Worm (Caenorhabditis elegans) whole organism, L2 larva: Measurements from ENCODE around the gene ZK617.26.

Experiments used
- F13H6.1 ChIP-seq: sonication (generic microtip); optimal IDR thresholded peaks from 2 replicates; lab custom pipeline; 2016; ENCODE audit warnings: missing genetic modification characterization, missing compliant biosample characterization
- R02D3.7 ChIP-seq: fragments of 150-350 bp; optimal IDR thresholded peaks from 2 replicates; lab custom pipeline; 2014; ENCODE audit warnings: missing biosample characterization, missing genetic modification characterization
- alr-1 ChIP-seq: fragments of 150-350 bp; optimal IDR thresholded peaks from 2 replicates; lab custom pipeline; 2014; ENCODE audit warnings: missing biosample characterization, missing genetic modification characterization
- aly-2 ChIP-seq: fragments of 150-350 bp; optimal IDR thresholded peaks from 2 replicates; lab custom pipeline; 2014; ENCODE audit warnings: missing biosample characterization, missing genetic modification characterization
- ama-1 ChIP-seq: fragments of 150-350 bp; optimal IDR thresholded peaks from 2 replicates; lab custom pipeline; 2018; ENCODE audit warnings: inconsistent platforms
- blmp-1 ChIP-seq: sonication (generic microtip); optimal IDR thresholded peaks from 2 replicates; lab custom pipeline; 2017; ENCODE audit warnings: missing genetic modification characterization, mild to moderate bottlenecking, missing compliant biosample characterization, antibody characterized with exemption, moderate library complexity; ENCODE audit not compliant: insufficient read depth
- ceh-16 ChIP-seq: fragments of 150-350 bp; optimal IDR thresholded peaks from 2 replicates; lab custom pipeline; 2014; ENCODE audit warnings: missing biosample characterization, missing genetic modification characterization
- ceh-82 ChIP-seq: fragments of 150-350 bp; optimal IDR thresholded peaks from 2 replicates; lab custom pipeline; 2014; ENCODE audit warnings: missing biosample characterization, missing genetic modification characterization
- crh-2 ChIP-seq: sonication (generic microtip); optimal IDR thresholded peaks from 2 replicates; lab custom pipeline; 2017; ENCODE audit warnings: missing biosample characterization, missing genetic modification characterization
- dmd-4 ChIP-seq: sonication (generic microtip); optimal IDR thresholded peaks from 2 replicates; lab custom pipeline; 2017; ENCODE audit warnings: missing biosample characterization, missing genetic modification characterization
- egl-27 ChIP-seq: sonication (generic microtip); optimal IDR thresholded peaks from 3 replicates; lab custom pipeline; 2017; ENCODE audit warnings: missing biosample characterization, missing genetic modification reagents, missing genetic modification characterization
- elt-1 ChIP-seq: fragments of 150-350 bp; optimal IDR thresholded peaks from 2 replicates; lab custom pipeline; 2014; ENCODE audit warnings: missing biosample characterization, missing genetic modification characterization
- elt-3 ChIP-seq: sonication (generic microtip); optimal IDR thresholded peaks from 2 replicates; lab custom pipeline; 2017; ENCODE audit warnings: missing biosample characterization, missing genetic modification characterization
- fos-1 ChIP-seq: fragments of 150-350 bp; optimal IDR thresholded peaks from 2 replicates; lab custom pipeline; 2014; ENCODE audit warnings: missing biosample characterization, missing genetic modification characterization
- lin-11 ChIP-seq: fragments of 150-350 bp; sonication (generic microtip); optimal IDR thresholded peaks from 2 replicates; lab custom pipeline; 2014; ENCODE audit warnings: missing biosample characterization, missing genetic modification characterization, inconsistent platforms, mixed read lengths
- lin-39 ChIP-seq: fragments of 150-350 bp; optimal IDR thresholded peaks from 2 replicates; lab custom pipeline; 2014; ENCODE audit warnings: missing biosample characterization, missing genetic modification reagents, missing genetic modification characterization
- lsy-2 ChIP-seq, 2 experiments: fragments of 150-350 bp in 1 of 2; sonication (generic microtip) in 1 of 2; optimal IDR thresholded peaks; 2 replicates each; lab custom pipeline; 2014 to 2017; ENCODE audit warnings: missing biosample characterization in 2 of 2, missing genetic modification characterization in 2 of 2
- mab-5 ChIP-seq: fragments of 150-350 bp; optimal IDR thresholded peaks from 2 replicates; lab custom pipeline; 2014; ENCODE audit warnings: missing biosample characterization, missing genetic modification characterization
- nhr-10 ChIP-seq: sonication (generic microtip); optimal IDR thresholded peaks from 2 replicates; lab custom pipeline; 2017; ENCODE audit warnings: missing biosample characterization, missing genetic modification characterization
- nhr-12 ChIP-seq: fragments of 150-350 bp; optimal IDR thresholded peaks from 2 replicates; lab custom pipeline; 2014; ENCODE audit warnings: missing biosample characterization, missing genetic modification characterization
- nhr-129 ChIP-seq: fragments of 150-350 bp; optimal IDR thresholded peaks from 2 replicates; lab custom pipeline; 2014; ENCODE audit warnings: missing biosample characterization, missing genetic modification characterization
- nhr-23 ChIP-seq: fragments of 150-350 bp; optimal IDR thresholded peaks from 2 replicates; lab custom pipeline; 2014; ENCODE audit warnings: missing biosample characterization, missing genetic modification reagents, missing genetic modification characterization
- nhr-77 ChIP-seq: fragments of 150-350 bp; optimal IDR thresholded peaks from 2 replicates; lab custom pipeline; 2014; ENCODE audit warnings: missing biosample characterization, missing genetic modification characterization
- peb-1 ChIP-seq: fragments of 150-350 bp; optimal IDR thresholded peaks from 2 replicates; lab custom pipeline; 2014; ENCODE audit warnings: missing biosample characterization, missing genetic modification characterization
- skn-1 ChIP-seq: sonication (generic microtip); optimal IDR thresholded peaks from 2 replicates; lab custom pipeline; 2017; ENCODE audit warnings: missing biosample characterization, missing genetic modification characterization
- sma-3 ChIP-seq: sonication (generic microtip); optimal IDR thresholded peaks from 2 replicates; lab custom pipeline; 2016; ENCODE audit warnings: missing genetic modification reagents, missing genetic modification characterization, missing compliant biosample characterization
- sma-9 ChIP-seq, 2 experiments: fragments of 150-350 bp in 1 of 2; sonication (generic microtip) in 1 of 2; optimal IDR thresholded peaks; 2 replicates each; lab custom pipeline; 2014 to 2016; ENCODE audit warnings: missing genetic modification characterization in 2 of 2, mild to moderate bottlenecking in 1 of 2, missing biosample characterization in 1 of 2, missing compliant biosample characterization in 1 of 2, missing genetic modification reagents in 1 of 2, moderate library complexity in 1 of 2
- snpc-4 ChIP-seq: fragments of 150-350 bp; optimal IDR thresholded peaks from 2 replicates; lab custom pipeline; 2014; ENCODE audit warnings: missing biosample characterization, missing genetic modification characterization
- unc-55 ChIP-seq: fragments of 150-350 bp; sonication (generic microtip); optimal IDR thresholded peaks from 3 replicates; lab custom pipeline; 2014; ENCODE audit warnings: missing biosample characterization, missing genetic modification reagents, missing genetic modification characterization
- unc-62 ChIP-seq: fragments of 150-350 bp; optimal IDR thresholded peaks from 2 replicates; lab custom pipeline; 2014; ENCODE audit warnings: missing biosample characterization, missing genetic modification reagents, missing genetic modification characterization
- zag-1 ChIP-seq: fragments of 150-350 bp; optimal IDR thresholded peaks from 2 replicates; lab custom pipeline; 2014; ENCODE audit warnings: missing biosample characterization, missing genetic modification characterization
- ztf-11 ChIP-seq: sonication (generic microtip); optimal IDR thresholded peaks from 2 replicates; lab custom pipeline; 2017; ENCODE audit warnings: missing biosample characterization, missing genetic modification characterization
- ztf-4 ChIP-seq: fragments of 150-350 bp; optimal IDR thresholded peaks from 2 replicates; lab custom pipeline; 2014; ENCODE audit warnings: missing biosample characterization, missing genetic modification characterization

The ZK617.26 gene

DNA sequence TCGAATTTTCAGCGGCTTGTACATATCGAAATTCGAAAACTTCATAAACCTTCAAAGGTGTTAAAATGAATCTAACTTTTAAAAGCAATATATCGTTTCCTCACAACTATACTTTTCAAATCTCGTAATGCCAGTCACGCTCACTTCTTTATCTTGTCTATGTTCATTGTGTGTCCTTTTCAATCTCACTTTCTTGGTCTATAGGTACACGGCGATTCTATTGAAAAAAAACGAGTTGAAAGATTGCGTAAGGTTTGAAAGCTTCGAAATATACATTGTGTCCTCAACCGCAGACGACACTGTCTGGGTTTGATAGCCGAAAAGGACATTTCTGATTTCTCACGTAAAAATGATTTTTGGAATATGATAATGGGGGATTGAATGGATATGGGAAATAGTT is 8.2 kb upstream of the ZK617.26 start:
- no peak for TF ChIP-seq dmd-4 (tag; lab: Kevin White, UChicago)
- TF ChIP-seq alr-1 (tag; lab: Kevin White, UChicago) = no peak
- no peak for TF ChIP-seq peb-1 (tag; lab: Kevin White, UChicago)
- TF ChIP-seq aly-2 (tag; lab: Kevin White, UChicago) = no peak
- TF ChIP-seq lin-39 (tag; lab: Kevin White, UChicago) = no peak
- no peak for TF ChIP-seq nhr-77 (tag; lab: Kevin White, UChicago)
- no peak for TF ChIP-seq nhr-10 (tag; lab: Kevin White, UChicago)
- TF ChIP-seq fos-1 (tag; lab: Kevin White, UChicago) = no peak
- TF ChIP-seq nhr-12 (tag; lab: Kevin White, UChicago) = no peak
- TF ChIP-seq R02D3.7 = no peak
- no peak for TF ChIP-seq elt-1 (tag; lab: Kevin White, UChicago)
- TF ChIP-seq lin-11 (tag; lab: Kevin White, UChicago) = no peak
- TF ChIP-seq ceh-82 = no peak
- TF ChIP-seq ama-1 = no peak
- no peak for TF ChIP-seq unc-62 (GFP tag; lab: Kevin White, UChicago)
- TF ChIP-seq nhr-23 (tag; lab: Kevin White, UChicago) = no peak
- TF ChIP-seq elt-3 = no peak
- no peak for TF ChIP-seq ztf-4
- TF ChIP-seq nhr-129 = no peak
- no peak for TF ChIP-seq unc-55 (GFP tag; lab: Kevin White, UChicago)

DNA sequence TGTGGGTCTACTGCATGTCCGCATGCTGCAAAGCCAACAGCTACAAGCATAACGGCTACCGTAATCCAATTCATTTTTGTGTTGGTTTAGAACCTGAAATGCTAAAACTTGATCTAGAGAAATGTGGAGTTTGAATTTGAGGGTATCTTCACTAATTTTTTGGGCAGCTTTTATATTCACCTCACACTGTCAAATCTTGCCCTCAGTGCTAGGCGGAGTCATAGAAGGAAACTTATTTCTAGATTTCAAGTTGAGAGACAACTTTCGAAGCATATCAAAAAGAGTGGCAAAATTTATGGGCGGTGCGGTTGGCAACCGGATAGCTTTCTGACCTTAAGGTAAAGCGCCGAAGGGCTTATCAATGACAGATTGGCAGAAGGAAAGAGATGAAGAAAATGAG is 4.8 kb upstream of the ZK617.26 start, which contains the start of gene lips-6:
Gene lips-6 (minus strand): TSS at position 101 of the 400 bp plus-strand sequence.
- no peak for TF ChIP-seq nhr-10 (tag; lab: Kevin White, UChicago)
- TF ChIP-seq zag-1 (tag; lab: Kevin White, UChicago) = no peak
- no peak for TF ChIP-seq lsy-2 (tag; optimal IDR thresholded peaks at IDR 0.05; lab: Kevin White, UChicago)
- no peak for TF ChIP-seq blmp-1 (tag; lab: Kevin White, UChicago)
- no peak for TF ChIP-seq sma-3 (GFP tag; lab: Kevin White, UChicago)
- TF ChIP-seq crh-2 (tag; lab: Kevin White, UChicago) = no peak
- TF ChIP-seq unc-55 (GFP tag; lab: Kevin White, UChicago) = no peak
- no peak for TF ChIP-seq R02D3.7
- TF ChIP-seq snpc-4 (tag; lab: Kevin White, UChicago) = no peak
- no peak for TF ChIP-seq lin-11 (tag; lab: Kevin White, UChicago)
- TF ChIP-seq ztf-11 = no peak
- no peak for TF ChIP-seq nhr-129

DNA sequence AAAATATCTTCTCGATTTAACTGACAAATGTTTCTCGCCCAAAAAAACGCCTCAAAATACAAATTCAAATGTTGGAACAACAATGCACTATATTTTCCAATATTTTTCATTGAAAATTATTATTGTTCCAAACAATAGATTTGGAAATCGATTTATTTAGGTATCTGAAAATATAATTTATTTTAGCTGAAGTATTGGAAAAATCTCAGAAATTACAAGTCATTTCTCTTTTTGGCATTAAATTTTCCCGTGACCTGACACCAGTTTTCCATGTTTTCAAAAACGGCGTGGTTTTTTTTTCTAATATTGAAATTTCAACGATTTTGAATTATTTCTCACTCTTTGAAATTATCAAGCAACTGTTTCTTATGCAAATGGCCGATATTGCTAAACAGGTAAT is 2.4 kb upstream of the ZK617.26 start, which contains the start of gene spe-17:
Gene spe-17 (plus strand): TSS at position 301 of the 400 bp plus-strand sequence.
- TF ChIP-seq mab-5 (tag; lab: Kevin White, UChicago) = no peak
- TF ChIP-seq egl-27 (tag; lab: Kevin White, UChicago) = no peak
- no peak for TF ChIP-seq ceh-16 (tag; lab: Kevin White, UChicago)
- no peak for TF ChIP-seq skn-1 (tag; lab: Kevin White, UChicago)
- no peak for TF ChIP-seq nhr-10 (tag; lab: Kevin White, UChicago)

DNA sequence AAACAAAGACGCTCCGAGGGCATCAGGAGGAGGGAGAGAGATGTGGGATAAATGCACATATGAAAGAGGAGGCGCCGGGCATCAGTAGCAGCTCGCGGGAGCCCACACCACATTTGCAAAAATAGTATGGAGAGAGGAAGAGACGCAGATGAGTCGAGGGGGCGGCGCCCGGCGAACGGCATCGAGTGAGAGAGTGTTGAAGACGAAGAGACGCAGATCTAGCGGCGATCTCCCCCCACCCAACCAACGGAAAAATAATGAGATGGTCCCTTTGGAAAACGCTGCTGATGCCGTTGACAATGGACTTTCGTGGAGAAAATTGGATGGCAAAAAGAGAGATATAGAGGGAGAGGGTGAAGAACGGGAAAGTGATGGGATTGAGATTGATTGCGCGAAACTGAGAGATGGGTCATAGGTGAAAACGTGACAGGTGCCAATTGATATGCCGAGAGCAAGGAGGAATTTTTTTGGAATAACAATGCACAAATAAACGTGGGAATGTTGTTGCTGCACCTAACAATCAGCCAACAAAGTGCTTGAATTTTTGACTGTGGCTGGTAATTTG is 1.8 kb upstream of the ZK617.26 start:
- TF ChIP-seq mab-5 (tag; lab: Kevin White, UChicago) = peak; percentile 18
- peak; percentile 80 for TF ChIP-seq F13H6.1 (tag; lab: Kevin White, UChicago)
- peak; percentile 68 for TF ChIP-seq sma-9 (GFP tag; optimal IDR thresholded peaks at IDR 0.05; lab: Kevin White, UChicago)
- TF ChIP-seq sma-9 (tag; optimal IDR thresholded peaks at IDR 0.05; lab: Kevin White, UChicago) = no peak
- TF ChIP-seq peb-1 (tag; lab: Kevin White, UChicago) = no peak
- no peak for TF ChIP-seq lin-39 (tag; lab: Kevin White, UChicago)
- peak; percentile 72 for TF ChIP-seq nhr-129
- no peak for TF ChIP-seq nhr-77 (tag; lab: Kevin White, UChicago)
- no peak for TF ChIP-seq nhr-12 (tag; lab: Kevin White, UChicago)
- peak in 1 of 2 experiments; percentile 6 for TF ChIP-seq lsy-2 (tag; optimal IDR thresholded peaks at IDR 0.05; lab: Kevin White, UChicago)

DNA sequence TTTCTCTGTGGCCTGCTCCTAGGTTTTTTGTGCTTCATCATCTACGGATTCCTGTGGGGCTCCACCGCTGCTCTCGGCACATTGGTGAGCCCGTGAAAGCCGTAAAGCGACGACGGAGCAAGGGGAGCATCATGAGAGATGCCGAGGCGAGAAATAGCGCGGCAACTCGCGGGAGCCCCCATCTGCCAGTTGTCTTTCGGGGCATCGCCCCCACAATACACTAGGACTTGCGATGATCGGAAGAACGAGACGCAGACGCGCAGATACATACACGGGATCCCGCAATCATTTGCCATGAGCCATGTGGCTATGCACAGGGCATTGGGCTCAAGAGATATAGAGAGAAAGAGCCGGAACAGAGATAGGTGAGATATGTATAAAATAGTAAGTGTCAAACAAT is 382 bp downstream of the ZK617.26 start:
- TF ChIP-seq blmp-1 (tag; lab: Kevin White, UChicago) = no peak
- TF ChIP-seq sma-9 (GFP tag; optimal IDR thresholded peaks at IDR 0.05; lab: Kevin White, UChicago) = peak; percentile 52
- TF ChIP-seq sma-9 (tag; optimal IDR thresholded peaks at IDR 0.05; lab: Kevin White, UChicago) = no peak
- TF ChIP-seq nhr-129 = peak; percentile 84
- TF ChIP-seq F13H6.1 (tag; lab: Kevin White, UChicago) = peak; percentile 86
- TF ChIP-seq, all 48 proteins: peak for 3
